Worm (Caenorhabditis elegans) whole organism, L4 larva: Measurements from ENCODE around the gene C04G6.6.
A peak's percentile ranks its signal among the peaks of the same experiment; 100 is the strongest.

Experiments
- F10B5.3 ChIP-seq: sonication (generic microtip); optimal IDR thresholded peaks from 2 replicates; lab custom pipeline; 2016; ENCODE audit warnings: mild to moderate bottlenecking, missing genetic modification characterization, missing compliant biosample characterization
- F37D6.2 ChIP-seq: sonication (generic microtip); optimal IDR thresholded peaks from 2 replicates; lab custom pipeline; 2016; ENCODE audit warnings: mild to moderate bottlenecking, missing genetic modification characterization, missing compliant biosample characterization
- T20F7.1 ChIP-seq: fragments of 200-800 bp; sonication (Bioruptor generic); optimal IDR thresholded peaks from 2 replicates; lab custom pipeline; 2018; ENCODE audit warnings: mild to moderate bottlenecking, missing genetic modification characterization, missing compliant biosample characterization
- T26A8.4 ChIP-seq: fragments of 200-800 bp; sonication (Bioruptor generic); IDR thresholded peaks from 2 replicates; pipeline ENCODE4 v1.3.6; 2022; ENCODE audit warnings: missing genetic modification characterization, missing compliant biosample characterization
- Y105C5A.15 ChIP-seq: fragments of 200-800 bp; sonication (Bioruptor generic); IDR thresholded peaks from 2 replicates; pipeline ENCODE4 v1.3.6; 2022; ENCODE audit warnings: missing genetic modification characterization, missing compliant biosample characterization
- Y75B8A.6 ChIP-seq: fragments of 200-800 bp; sonication (Bioruptor generic); IDR thresholded peaks from 2 replicates; pipeline ENCODE4 v1.3.6; 2022; ENCODE audit warnings: missing genetic modification reagents, missing genetic modification characterization, missing compliant biosample characterization
- ZK337.2 ChIP-seq: fragments of 200-800 bp; sonication (Bioruptor generic); IDR thresholded peaks from 2 replicates; pipeline ENCODE4 v1.3.6; 2022; ENCODE audit warnings: missing genetic modification reagents, missing genetic modification characterization, missing compliant biosample characterization
- aha-1 ChIP-seq: fragments of 150-350 bp; peaks from one replicate; lab custom pipeline; 2014; ENCODE audit warnings: missing biosample characterization, missing genetic modification characterization
- ceh-20 ChIP-seq: fragments of 200-800 bp; sonication (Bioruptor generic); IDR thresholded peaks from 2 replicates; pipeline ENCODE4 v1.3.6; 2022; ENCODE audit warnings: missing genetic modification reagents, missing genetic modification characterization, missing compliant biosample characterization
- ctbp-1 ChIP-seq: fragments of 200-800 bp; sonication (Bioruptor generic); IDR thresholded peaks from 2 replicates; pipeline ENCODE4 v1.3.6; 2022; ENCODE audit warnings: missing genetic modification reagents, missing genetic modification characterization, missing compliant biosample characterization
- daf-16 ChIP-seq, 3 experiments: sonication (generic microtip); optimal IDR thresholded peaks; 2 replicates each; lab custom pipeline; 2016 to 2017; ENCODE audit warnings: missing genetic modification characterization in 3 of 3, missing genetic modification reagents in 3 of 3, mild to moderate bottlenecking in 2 of 3, missing compliant biosample characterization in 2 of 3, missing biosample characterization in 1 of 3, moderate library complexity in 1 of 3
- daf-8 ChIP-seq: fragments of 200-800 bp; sonication (Bioruptor generic); IDR thresholded peaks from 2 replicates; pipeline ENCODE4 v1.3.6; 2022; ENCODE audit warnings: missing genetic modification characterization, missing compliant biosample characterization
- dmd-6 ChIP-seq: fragments of 200-800 bp; sonication (Bioruptor generic); IDR thresholded peaks from 2 replicates; pipeline ENCODE4 v1.3.6; 2022; ENCODE audit warnings: missing genetic modification reagents, missing genetic modification characterization, missing compliant biosample characterization
- dmd-8 ChIP-seq: fragments of 200-800 bp; sonication (Bioruptor generic); IDR thresholded peaks from 2 replicates; pipeline ENCODE4 v1.3.6; 2022; ENCODE audit warnings: missing genetic modification characterization, missing compliant biosample characterization
- dve-1 ChIP-seq: sonication (generic microtip); optimal IDR thresholded peaks from 2 replicates; lab custom pipeline; 2017; ENCODE audit warnings: antibody characterized with exemption, mild to moderate bottlenecking, missing genetic modification characterization, missing compliant biosample characterization; ENCODE audit not compliant: insufficient read depth
- egl-43 ChIP-seq: fragments of 200-800 bp; sonication (Bioruptor generic); IDR thresholded peaks from 2 replicates; pipeline ENCODE4 v1.3.6; 2022; ENCODE audit warnings: missing genetic modification reagents, missing genetic modification characterization, missing compliant biosample characterization
- hif-1 ChIP-seq, 2 experiments: sonication (generic microtip); optimal IDR thresholded peaks; 2 replicates each; lab custom pipeline; 2016 to 2017; ENCODE audit warnings: missing compliant biosample characterization in 2 of 2, missing genetic modification characterization in 2 of 2, missing genetic modification reagents in 2 of 2, missing genotype in 2 of 2, mild to moderate bottlenecking in 1 of 2
- hlh-11 ChIP-seq: fragments of 200-800 bp; sonication (Bioruptor generic); optimal IDR thresholded peaks from 2 replicates; lab custom pipeline; 2018; ENCODE audit warnings: mild to moderate bottlenecking, missing genetic modification characterization, missing compliant biosample characterization
- hmg-1.1 ChIP-seq: fragments of 200-800 bp; sonication (Bioruptor generic); IDR thresholded peaks from 2 replicates; pipeline ENCODE4 v1.3.6; 2022; ENCODE audit warnings: missing genetic modification reagents, missing genetic modification characterization, missing compliant biosample characterization
- lin-1 ChIP-seq: fragments of 200-800 bp; sonication (Bioruptor generic); IDR thresholded peaks from 2 replicates; pipeline ENCODE4 v1.3.6; 2022; ENCODE audit warnings: missing genetic modification reagents, missing genetic modification characterization, missing compliant biosample characterization
- lin-29 ChIP-seq: fragments of 200-800 bp; sonication (Bioruptor generic); IDR thresholded peaks from 2 replicates; pipeline ENCODE4 v1.3.6; 2022; ENCODE audit warnings: missing genetic modification reagents, missing genetic modification characterization, missing compliant biosample characterization
- lsy-2 ChIP-seq, 2 experiments: fragments of 150-350 bp in 1 of 2; sonication (generic microtip) in 1 of 2; optimal IDR thresholded peaks; 2 replicates each; lab custom pipeline; 2014 to 2017; ENCODE audit warnings: missing biosample characterization in 2 of 2, missing genetic modification characterization in 2 of 2
- mdl-1 ChIP-seq, 2 experiments: fragments of 150-350 bp in 1 of 2; sonication (generic microtip) in 1 of 2; optimal IDR thresholded peaks; 2 replicates each; lab custom pipeline; 2014 to 2017; ENCODE audit warnings: missing biosample characterization in 2 of 2, missing genetic modification characterization in 2 of 2
- mdt-29 ChIP-seq: fragments of 200-800 bp; sonication (Bioruptor generic); IDR thresholded peaks from 2 replicates; pipeline ENCODE4 v1.3.6; 2022; ENCODE audit warnings: missing genetic modification reagents, missing genetic modification characterization, missing compliant biosample characterization
- nhr-102 ChIP-seq: sonication (generic microtip); optimal IDR thresholded peaks from 2 replicates; lab custom pipeline; 2016; ENCODE audit warnings: mild to moderate bottlenecking, missing genetic modification characterization, moderate library complexity, missing compliant biosample characterization
- nhr-111 ChIP-seq: fragments of 200-800 bp; sonication (Bioruptor generic); optimal IDR thresholded peaks from 2 replicates; lab custom pipeline; 2018; ENCODE audit warnings: mild to moderate bottlenecking, missing genetic modification characterization, missing compliant biosample characterization
- nhr-28 ChIP-seq: fragments of 150-350 bp; optimal IDR thresholded peaks from 2 replicates; lab custom pipeline; 2014; ENCODE audit warnings: missing biosample characterization, missing genetic modification characterization
- nhr-48 ChIP-seq: sonication (generic microtip); optimal IDR thresholded peaks from 2 replicates; lab custom pipeline; 2016; ENCODE audit warnings: mild to moderate bottlenecking, missing genetic modification characterization, missing compliant biosample characterization
- nhr-6 ChIP-seq: fragments of 150-350 bp; optimal IDR thresholded peaks from 2 replicates; lab custom pipeline; 2014; ENCODE audit warnings: missing biosample characterization, missing genetic modification characterization
- nhr-77 ChIP-seq: fragments of 150-350 bp; optimal IDR thresholded peaks from 2 replicates; lab custom pipeline; 2014; ENCODE audit warnings: missing biosample characterization, missing genetic modification characterization
- php-3 ChIP-seq: fragments of 200-800 bp; sonication (Bioruptor generic); IDR thresholded peaks from 2 replicates; pipeline ENCODE4 v1.3.6; 2022; ENCODE audit warnings: missing genetic modification reagents, missing genetic modification characterization, missing compliant biosample characterization
- pqm-1 ChIP-seq: sonication (generic microtip); optimal IDR thresholded peaks from 2 replicates; lab custom pipeline; 2017; ENCODE audit warnings: missing biosample characterization, missing genetic modification characterization
- sdz-12 ChIP-seq: fragments of 200-800 bp; sonication (Bioruptor generic); optimal IDR thresholded peaks from 2 replicates; lab custom pipeline; 2018; ENCODE audit warnings: mild to moderate bottlenecking, missing genetic modification characterization, missing compliant biosample characterization
- unc-62 ChIP-seq, 3 experiments: fragments of 150-350 bp in 1 of 3; sonication (generic microtip); optimal IDR thresholded peaks in 2 of 3; peaks in 1 of 3; 1 replicate in 1 of 3; 2 replicates in 2 of 3; lab custom pipeline; 2014 to 2017; ENCODE audit warnings: missing biosample characterization in 3 of 3, missing genetic modification characterization in 3 of 3, missing genetic modification reagents in 3 of 3, missing genotype in 1 of 3
- vab-7 ChIP-seq: fragments of 200-800 bp; sonication (Bioruptor generic); IDR thresholded peaks from 2 replicates; pipeline ENCODE4 v1.3.6; 2022; ENCODE audit warnings: missing genetic modification reagents, missing genetic modification characterization, missing compliant biosample characterization
- zip-11 ChIP-seq: fragments of 200-800 bp; sonication (Bioruptor generic); IDR thresholded peaks from 2 replicates; pipeline ENCODE4 v1.3.6; 2022; ENCODE audit warnings: missing genetic modification characterization, missing compliant biosample characterization
- zip-2 ChIP-seq: fragments of 150-350 bp; optimal IDR thresholded peaks from 2 replicates; lab custom pipeline; 2014; ENCODE audit warnings: missing biosample characterization, missing genetic modification characterization

The C04G6.6 gene

ce11 chrII:5105020-5105419, 5.5 kb upstream of the C04G6.6 start (continued):
- peak; percentile 62 for TF ChIP-seq nhr-6 (tag; lab: Kevin White, UChicago)
- TF ChIP-seq zip-2 (tag; lab: Kevin White, UChicago), result peak; percentile 60
- TF ChIP-seq daf-8 (GFP tag; lab: Robert Waterston, UW), result no peak
- peak; percentile 99 for TF ChIP-seq aha-1 (tag; lab: Kevin White, UChicago)
- peak; percentile 82 for TF ChIP-seq nhr-102 (tag; lab: Kevin White, UChicago)
- peak; percentile 89 for TF ChIP-seq hmg-1.1 (GFP tag; lab: Robert Waterston, UW)
- peak; percentile 80 for TF ChIP-seq nhr-48
- peak; percentile 86 for TF ChIP-seq Y75B8A.6 (GFP tag; lab: Robert Waterston, UW)
- TF ChIP-seq F37D6.2 (tag; lab: Kevin White, UChicago), result peak; percentile 22
- peak; percentile 87 for TF ChIP-seq nhr-111
- TF ChIP-seq lsy-2 (tag; optimal IDR thresholded peaks at IDR 0.05; lab: Kevin White, UChicago), result no peak
- TF ChIP-seq vab-7, result peak; percentile 91
- TF ChIP-seq egl-43, result no peak
- TF ChIP-seq dmd-8 (GFP tag; lab: Robert Waterston, UW), result peak; percentile 94
- peak; percentile 85; the same call in 1 of the 2 replicates for TF ChIP-seq lin-1 (GFP tag; lab: Robert Waterston, UW)
- TF ChIP-seq php-3, result peak; percentile 58; the same call in 1 of the 2 replicates
- peak; percentile 73; the same call in 1 of the 2 replicates for TF ChIP-seq zip-11 (GFP tag; lab: Robert Waterston, UW)
- TF ChIP-seq dve-1 (tag; lab: Kevin White, UChicago), result peak; percentile 72
- TF ChIP-seq ctbp-1 (GFP tag; lab: Robert Waterston, UW), result peak; percentile 89
- TF ChIP-seq Y105C5A.15 (GFP tag; lab: Robert Waterston, UW), result peak; percentile 76; the same call in 1 of the 2 replicates
- peak; percentile 60 for TF ChIP-seq F10B5.3
- no peak; the same call in 1 of the 2 replicates for TF ChIP-seq T26A8.4 (GFP tag; lab: Robert Waterston, UW)
- TF ChIP-seq unc-62 (GFP tag; optimal IDR thresholded peaks at IDR 0.05 in 1 of 2; lab: Kevin White, UChicago), result peak in 1 of 2 experiments; percentile 82
- TF ChIP-seq unc-62 (tag; optimal IDR thresholded peaks at IDR 0.05; lab: Kevin White, UChicago), result no peak
- peak; percentile 77 for TF ChIP-seq sdz-12
- peak; percentile 65 for TF ChIP-seq lin-29
- 0 out of 2 replicates have a peak, but pooled peaks have one; percentile 73 for TF ChIP-seq ZK337.2

- peak; percentile 77 for TF ChIP-seq nhr-28
- peak; percentile 59; the same call in 1 of the 2 replicates for TF ChIP-seq lin-1 (GFP tag; lab: Robert Waterston, UW)
- peak; percentile 97 for TF ChIP-seq dmd-6
- TF ChIP-seq lin-29, result no peak
- no peak for TF ChIP-seq mdt-29 (GFP tag; lab: Robert Waterston, UW)
- peak; percentile 64 for TF ChIP-seq dve-1 (tag; lab: Kevin White, UChicago)
- peak in 1 of 2 experiments; percentile 20 for TF ChIP-seq hif-1 (tag; optimal IDR thresholded peaks at IDR 0.05; lab: Kevin White, UChicago)
- peak in 1 of 2 experiments; percentile 69 for TF ChIP-seq daf-16 (GFP tag; optimal IDR thresholded peaks at IDR 0.05; lab: Kevin White, UChicago)
- TF ChIP-seq daf-16 (tag; optimal IDR thresholded peaks at IDR 0.05; lab: Kevin White, UChicago), result peak; percentile 66
- peak; percentile 51 for TF ChIP-seq nhr-102 (tag; lab: Kevin White, UChicago)
- no peak for TF ChIP-seq hmg-1.1 (GFP tag; lab: Robert Waterston, UW)
- TF ChIP-seq nhr-48, result peak; percentile 85
- peak; percentile 45 for TF ChIP-seq T20F7.1 (GFP tag; lab: Kevin White, UChicago)
- no peak for TF ChIP-seq ZK337.2
- TF ChIP-seq mdl-1 (tag; optimal IDR thresholded peaks at IDR 0.05; lab: Kevin White, UChicago), result peak in 1 of 2 experiments; percentile 9
- peak; percentile 69 for TF ChIP-seq pqm-1
- peak; percentile 44 for TF ChIP-seq nhr-77 (tag; lab: Kevin White, UChicago)
- TF ChIP-seq unc-62 (GFP tag; optimal IDR thresholded peaks at IDR 0.05 in 1 of 2; lab: Kevin White, UChicago), result no peak
- TF ChIP-seq unc-62 (tag; optimal IDR thresholded peaks at IDR 0.05; lab: Kevin White, UChicago), result no peak
- TF ChIP-seq hlh-11 (tag; lab: Kevin White, UChicago), result peak; percentile 82
- TF ChIP-seq ceh-20 (GFP tag; lab: Robert Waterston, UW), result no peak
Measured at ce11 chrII:5103784-5104457, 4.4 kb upstream of the C04G6.6 start, which contains the start of the genes C04G6.11 and mpk-2. Gene C04G6.11, minus strand, starts transcription at chrII:5103834. Gene mpk-2, plus strand, starts transcription at chrII:5104118.
